Worm (Caenorhabditis elegans) whole organism, L4/young adult: Measurements from ENCODE around the gene nlr-1.

Source experiments
- dao-5 ChIP-seq: sonication (generic microtip); optimal IDR thresholded peaks from 2 replicates; lab custom pipeline; 2016; ENCODE audit warnings: missing genotype, missing genetic modification characterization, moderate library complexity, missing compliant biosample characterization
- him-1 ChIP-seq: sonication (generic microtip); optimal IDR thresholded peaks from 2 replicates; lab custom pipeline; 2016; ENCODE audit warnings: missing genotype, missing genetic modification reagents, missing genetic modification characterization, missing compliant biosample characterization

DNA sequence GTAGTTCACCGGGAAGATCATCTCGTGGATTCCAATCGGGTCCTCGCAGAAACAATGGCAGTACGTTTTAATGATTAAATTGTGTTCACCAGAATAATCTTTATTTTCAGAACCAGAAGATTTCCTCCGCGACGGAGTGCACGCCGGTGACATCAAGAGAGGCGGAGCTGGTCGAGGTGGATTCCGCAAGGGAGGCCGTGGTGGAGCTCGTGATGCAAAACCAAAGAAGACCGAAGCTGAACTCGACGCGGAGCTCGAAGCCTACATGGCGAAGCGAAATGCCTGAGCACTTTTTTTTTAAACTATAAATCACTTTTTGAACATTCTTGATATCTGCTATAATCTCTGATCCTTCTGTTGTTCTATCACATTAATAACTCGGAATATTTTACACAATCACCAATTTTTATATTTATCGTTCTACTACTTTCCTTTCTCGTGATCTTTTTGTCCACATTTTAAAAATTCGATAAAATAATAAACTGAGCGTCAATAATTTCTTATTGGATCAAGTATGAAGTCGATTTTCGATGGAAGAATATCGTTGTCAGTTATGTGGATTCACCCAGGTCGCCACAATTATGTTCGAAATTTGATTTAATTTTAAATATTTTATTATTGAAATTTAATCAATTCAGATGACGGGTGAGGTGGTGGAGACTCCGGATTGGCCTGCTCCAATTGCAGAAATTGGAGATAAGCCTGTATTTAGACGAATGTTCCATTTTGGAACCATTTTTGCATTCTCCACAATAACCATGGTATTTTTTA, 53.6 kb downstream of the nlr-1 start, which contains the start of gene dhhc-6:
- TF ChIP-seq dao-5 (tag; lab: Kevin White, UChicago) = no peak
- no peak for TF ChIP-seq him-1 (tag; lab: Kevin White, UChicago)
